Worm (Caenorhabditis elegans) whole organism, late embryonic: ENCODE results near the gene C17B7.8.

Experiments used
- pqm-1 ChIP-seq: sonication (generic microtip); optimal IDR thresholded peaks from 2 replicates; lab custom pipeline; 2016; ENCODE audit warnings: missing genetic modification characterization, missing compliant biosample characterization
- ref-2 ChIP-seq: sonication (generic microtip); optimal IDR thresholded peaks from 2 replicates; lab custom pipeline; 2016; ENCODE audit warnings: missing genetic modification characterization, missing compliant biosample characterization

DNA sequence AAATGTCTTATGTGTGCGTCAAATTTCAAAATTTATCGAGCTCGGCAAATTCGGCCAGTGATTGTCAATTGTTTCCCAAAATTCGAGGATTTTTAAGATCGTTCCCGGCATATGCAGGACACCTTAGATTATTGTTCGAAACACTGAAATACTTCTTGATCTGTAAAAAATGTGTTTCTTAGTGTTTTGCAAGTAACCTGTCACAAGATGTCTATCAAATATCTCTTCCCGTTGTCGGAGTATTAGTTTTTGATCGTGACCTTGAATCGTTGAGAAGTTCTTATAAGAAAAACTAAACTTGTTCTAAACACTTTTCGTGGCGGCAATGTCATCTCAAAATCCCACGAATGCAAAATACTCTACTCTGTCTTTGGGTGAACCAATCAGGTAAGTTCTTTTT, 38.4 kb upstream of the C17B7.8 start, which contains the start of gene C04E12.4:
- TF ChIP-seq ref-2 (tag; lab: Kevin White, UChicago) (no peak), pqm-1 (tag; lab: Kevin White, UChicago) (no peak)
